Fruit fly (Drosophila melanogaster): ENCODE results near the gene CG31675.
A peak's percentile ranks its signal among the peaks of the same experiment; 100 is the strongest.

The CG31675 gene

DNA sequence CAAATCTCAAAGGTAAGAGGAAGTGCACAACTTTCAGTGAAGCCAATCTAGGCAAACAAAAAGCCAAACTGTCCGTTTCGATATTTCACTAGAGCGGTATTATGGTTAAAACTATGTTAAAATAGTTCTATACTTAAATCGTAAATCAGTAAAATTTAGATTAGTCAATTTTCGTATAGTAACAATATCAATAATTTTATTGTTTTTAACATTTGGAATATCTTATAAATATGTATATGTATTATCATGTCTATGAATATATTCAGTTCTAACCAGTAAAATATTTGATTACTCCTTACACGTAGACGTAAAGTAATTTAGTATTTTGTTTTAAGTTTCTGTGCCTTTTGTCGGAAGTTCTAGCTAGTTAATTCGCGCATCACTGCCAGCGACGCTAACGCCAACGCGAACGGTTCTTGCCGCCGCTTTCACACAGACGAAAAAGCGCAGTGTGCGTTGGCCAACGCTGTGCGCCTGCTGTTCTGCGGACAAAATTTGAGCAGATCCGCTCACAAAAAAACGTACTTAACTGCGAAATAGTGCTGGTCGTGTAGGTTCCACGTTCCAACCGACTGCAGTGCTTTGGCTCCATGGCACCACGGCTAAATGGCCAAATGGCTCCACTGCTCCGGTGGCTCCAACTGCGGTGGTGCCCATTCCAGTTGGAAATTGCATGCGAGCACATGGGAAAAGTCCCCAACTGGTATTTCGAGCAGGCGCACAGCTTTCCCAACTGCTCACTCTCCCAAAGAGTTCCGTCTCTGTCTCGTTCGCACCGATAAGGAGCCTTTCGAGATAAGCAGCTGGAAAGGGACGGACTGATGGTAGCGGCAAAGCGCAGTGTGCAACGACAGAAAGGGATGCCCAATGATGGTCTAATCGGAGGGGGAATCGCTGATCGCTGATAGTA is 44.1 kb upstream of the CG31675 start (continued):
- TF ChIP-seq sv (GFP tag; optimal IDR thresholded peaks at IDR 0.05) (no peak), woc (GFP tag; optimal IDR thresholded peaks at IDR 0.05) (peak; percentile 48), ey (GFP tag; optimal IDR thresholded peaks at IDR 0.05) (no peak), dmrt93B (GFP tag; optimal IDR thresholded peaks at IDR 0.05) (no peak), Vsx2 (GFP tag; optimal IDR thresholded peaks at IDR 0.05; ENCODE audit: partially characterized antibody) (peak; percentile 74), N (GFP tag; optimal IDR thresholded peaks at IDR 0.05) (no peak), CG32264 (GFP tag; optimal IDR thresholded peaks at IDR 0.05) (no peak), CrebA (GFP tag; optimal IDR thresholded peaks at IDR 0.05; ENCODE audit: borderline replicate concordance) (peak; percentile 65), Rel (GFP tag; optimal IDR thresholded peaks at IDR 0.05) (peak; percentile 84), Rel (tag; optimal IDR thresholded peaks at IDR 0.05) (peak; percentile 100), Jra (GFP tag; optimal IDR thresholded peaks at IDR 0.05) (no peak), psq (GFP tag; optimal IDR thresholded peaks at IDR 0.05) (peak; percentile 13), pan (optimal IDR thresholded peaks at IDR 0.05) (no peak), Mio (GFP tag; optimal IDR thresholded peaks at IDR 0.05) (no peak), fru (GFP tag; optimal IDR thresholded peaks at IDR 0.05) (peak; percentile 0), tai (GFP tag; optimal IDR thresholded peaks at IDR 0.05) (no peak)

DNA sequence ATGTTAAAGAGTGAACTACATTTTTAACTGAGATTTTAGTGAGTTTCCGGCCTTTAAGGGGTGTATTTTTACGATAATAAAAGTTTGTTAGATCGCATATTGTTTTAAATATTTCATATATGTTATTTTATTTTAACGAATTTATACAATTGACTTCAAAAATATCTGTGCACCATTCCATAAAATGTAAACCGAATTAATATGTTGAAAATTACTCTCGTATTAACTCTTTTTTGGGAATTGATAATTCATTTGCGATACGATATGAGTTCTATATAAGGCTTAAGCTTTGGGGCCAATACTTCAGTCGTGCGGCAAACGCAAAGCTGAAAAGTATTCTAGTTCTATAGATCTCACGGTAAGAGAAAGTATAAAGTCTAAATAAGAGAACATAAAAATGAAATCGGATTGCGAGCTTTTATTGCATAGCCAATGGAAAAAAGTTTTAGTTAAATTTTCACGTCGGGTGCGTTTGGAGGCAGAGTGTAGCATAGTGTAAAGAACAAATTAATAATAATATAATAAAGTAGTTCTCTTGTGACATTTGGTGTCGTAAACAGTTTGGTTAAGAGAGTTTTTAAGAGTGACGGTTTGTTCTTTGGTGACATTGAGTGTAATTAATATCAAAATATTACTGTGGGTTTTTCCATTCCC is 43.3 kb upstream of the CG31675 start:
- TF ChIP-seq jim (GFP tag; optimal IDR thresholded peaks at IDR 0.05) (no peak), Rel (GFP tag; optimal IDR thresholded peaks at IDR 0.05) (no peak), Rel (tag; optimal IDR thresholded peaks at IDR 0.05) (no peak), h (GFP tag; optimal IDR thresholded peaks at IDR 0.05) (no peak), dl (GFP tag; optimal IDR thresholded peaks at IDR 0.05; ENCODE audit: insufficient read depth in 1 of 2, partially characterized antibody in 2 of 2) (no peak), sv (GFP tag; optimal IDR thresholded peaks at IDR 0.05) (no peak), Vsx2 (GFP tag; optimal IDR thresholded peaks at IDR 0.05; ENCODE audit: partially characterized antibody) (no peak), brk (GFP tag; optimal IDR thresholded peaks at IDR 0.05) (no peak), CG9705 (GFP tag; optimal IDR thresholded peaks at IDR 0.05) (no peak), Sp1 (GFP tag; optimal IDR thresholded peaks at IDR 0.05) (no peak), N (GFP tag; optimal IDR thresholded peaks at IDR 0.05) (no peak), CrebA (GFP tag; optimal IDR thresholded peaks at IDR 0.05; ENCODE audit: borderline replicate concordance) (no peak), woc (GFP tag; optimal IDR thresholded peaks at IDR 0.05) (no peak), dsf (GFP tag; optimal IDR thresholded peaks at IDR 0.05; ENCODE audit: borderline replicate concordance) (no peak)

DNA sequence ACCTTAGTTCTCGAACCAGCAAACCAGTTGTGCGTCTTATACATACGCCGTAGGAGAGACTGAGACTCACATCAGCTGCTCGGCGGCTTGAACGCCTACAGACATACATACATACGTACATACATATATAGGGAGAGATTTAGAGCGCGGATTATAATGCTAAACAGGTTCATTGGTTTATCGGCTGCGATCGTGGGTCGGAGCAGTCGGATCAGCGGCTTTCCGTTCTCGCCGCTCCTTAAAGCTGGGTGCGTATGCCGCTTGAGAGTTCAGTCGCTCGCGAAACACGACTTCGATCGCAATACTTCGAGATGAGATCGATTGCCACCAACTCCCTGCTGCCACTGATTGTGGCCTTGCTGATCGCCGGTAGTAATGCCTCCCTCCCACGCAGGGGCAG is 42.3 kb upstream of the CG31675 start:
- TF ChIP-seq psq (GFP tag; optimal IDR thresholded peaks at IDR 0.05) (no peak), sv (GFP tag; optimal IDR thresholded peaks at IDR 0.05) (no peak), CrebA (GFP tag; optimal IDR thresholded peaks at IDR 0.05; ENCODE audit: borderline replicate concordance) (peak; percentile 3), dl (GFP tag; optimal IDR thresholded peaks at IDR 0.05; ENCODE audit: insufficient read depth in 1 of 2, partially characterized antibody in 2 of 2) (peak in 1 of 2 experiments; percentile 14), woc (GFP tag; optimal IDR thresholded peaks at IDR 0.05) (peak; percentile 10), Hr83 (GFP tag; optimal IDR thresholded peaks at IDR 0.05; ENCODE audit: poor library complexity, severe bottlenecking) (peak; percentile 9), fru (GFP tag; optimal IDR thresholded peaks at IDR 0.05) (no peak), Rel (GFP tag; optimal IDR thresholded peaks at IDR 0.05) (peak; percentile 58), Rel (tag; optimal IDR thresholded peaks at IDR 0.05) (no peak), rgr (GFP tag; optimal IDR thresholded peaks at IDR 0.05) (no peak), foxo (GFP tag; optimal IDR thresholded peaks at IDR 0.05) (no peak), Myc (optimal IDR thresholded peaks at IDR 0.05) (no peak)

DNA sequence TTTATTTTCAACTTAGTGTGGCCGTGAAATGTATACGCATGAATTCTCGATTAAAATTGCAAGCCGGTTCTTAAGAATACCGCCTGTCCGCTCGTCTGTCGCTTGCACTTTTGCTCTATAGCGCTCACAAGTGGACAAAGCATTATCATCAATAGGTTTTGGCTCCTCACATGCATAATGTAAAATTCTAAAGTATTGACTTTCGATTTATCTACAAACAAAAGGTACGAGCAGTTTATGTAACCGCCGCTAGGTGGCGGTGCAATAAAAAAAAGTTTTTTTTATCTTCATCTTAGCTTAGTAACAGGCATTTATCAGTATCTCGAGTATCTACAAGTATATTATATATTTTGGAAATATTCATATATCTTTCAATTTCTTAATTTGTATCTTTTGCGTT is 41.3 kb upstream of the CG31675 start:
- TF ChIP-seq jim (GFP tag; optimal IDR thresholded peaks at IDR 0.05) (no peak), Dfd (GFP tag; optimal IDR thresholded peaks at IDR 0.05) (no peak), foxo (GFP tag; optimal IDR thresholded peaks at IDR 0.05) (no peak), HLH106 (tag; optimal IDR thresholded peaks at IDR 0.05) (no peak), brk (GFP tag; optimal IDR thresholded peaks at IDR 0.05) (no peak), Rel (GFP tag; optimal IDR thresholded peaks at IDR 0.05) (no peak), Rel (tag; optimal IDR thresholded peaks at IDR 0.05) (no peak), woc (GFP tag; optimal IDR thresholded peaks at IDR 0.05) (no peak), Mio (GFP tag; optimal IDR thresholded peaks at IDR 0.05) (no peak), CG9705 (GFP tag; optimal IDR thresholded peaks at IDR 0.05) (no peak), Sp1 (GFP tag; optimal IDR thresholded peaks at IDR 0.05) (no peak)
